Comparison of ENCODE assay signal across 1 fruit fly cellular context in genomic region chr2L:19048912-19049311, dm6.
TF ChIP-seq lines count a peak whose summit lies in the region.

TSS of gene CG10470 (plus strand) at chr2L:19049076.

TF ChIP-seq in whole organism, embryonic, 481 proteins besides CTCF, POLR2A, EP300 and RAD21 (continued from another document and continues in another):
- TF ChIP-seq MTF-1 (GFP tag; optimal IDR thresholded peaks at IDR 0.05; lab: Kevin White, UChicago; ENCODE audit: borderline replicate concordance) (no peak), ham (GFP tag; IDR thresholded peaks at IDR 0.05; lab: Robert Waterston, UW) (no peak), CG6175 (GFP tag; IDR thresholded peaks at IDR 0.05; lab: Robert Waterston, UW) (no peak), Dfd (GFP tag; optimal IDR thresholded peaks at IDR 0.05; lab: Kevin White, UChicago) (no peak), tna (GFP tag; IDR thresholded peaks at IDR 0.05; lab: Robert Waterston, UW; ENCODE audit: partially characterized antibody) (peak; percentile 53), CG14441 (GFP tag; IDR thresholded peaks at IDR 0.05; lab: Robert Waterston, UW) (no peak), luna (GFP tag; optimal IDR thresholded peaks at IDR 0.05; lab: Kevin White, UChicago) (no peak), CG11696 (GFP tag; IDR thresholded peaks at IDR 0.05; lab: Robert Waterston, UW) (no peak), CG6654 (GFP tag; optimal IDR thresholded peaks at IDR 0.05; lab: Kevin White, UChicago) (no peak), CG10543 (GFP tag; optimal IDR thresholded peaks at IDR 0.05; lab: Kevin White, UChicago) (no peak), sens-2 (GFP tag; IDR thresholded peaks at IDR 0.05; lab: Robert Waterston, UW) (no peak), CG3281 (GFP tag; optimal IDR thresholded peaks at IDR 0.05; lab: Kevin White, UChicago) (no peak), aop (GFP tag; IDR thresholded peaks at IDR 0.05; lab: Robert Waterston, UW) (no peak), pita (GFP tag; optimal IDR thresholded peaks at IDR 0.05; lab: Kevin White, UChicago) (no peak), sna (GFP tag; IDR thresholded peaks at IDR 0.05; lab: Robert Waterston, UW; ENCODE audit: partially characterized antibody) (peak; percentile 70), CG16779 (GFP tag; IDR thresholded peaks at IDR 0.05; lab: Robert Waterston, UW) (no peak), CG10462 (GFP tag; optimal IDR thresholded peaks at IDR 0.05; lab: Kevin White, UChicago) (no peak), Mad (GFP tag; optimal IDR thresholded peaks at IDR 0.05; lab: Kevin White, UChicago) (no peak), Side (GFP tag; optimal IDR thresholded peaks at IDR 0.05; lab: Kevin White, UChicago) (no peak), fd96Cb (tag; optimal IDR thresholded peaks at IDR 0.05; lab: Kevin White, UChicago) (no peak), Hsf (GFP tag; optimal IDR thresholded peaks at IDR 0.05; lab: Kevin White, UChicago) (no peak), CG7271 (tag; optimal IDR thresholded peaks at IDR 0.05; lab: Kevin White, UChicago) (no peak), Pdp1 (GFP tag; optimal IDR thresholded peaks at IDR 0.05; lab: Kevin White, UChicago) (peak in 1 of 2 experiments; percentile 49), Dek (tag; optimal IDR thresholded peaks at IDR 0.05; lab: Kevin White, UChicago) (no peak), CG17359 (tag; optimal IDR thresholded peaks at IDR 0.05; lab: Kevin White, UChicago) (peak; percentile 28), BEAF-32 (GFP tag; optimal IDR thresholded peaks at IDR 0.05; lab: Kevin White, UChicago) (peak; percentile 78), CG1647 (GFP tag; optimal IDR thresholded peaks at IDR 0.05; lab: Kevin White, UChicago) (no peak), pb (GFP tag; optimal IDR thresholded peaks at IDR 0.05; lab: Kevin White, UChicago) (no peak), CG1024 (GFP tag; IDR thresholded peaks at IDR 0.05; lab: Robert Waterston, UW) (no peak), tin (GFP tag; optimal IDR thresholded peaks at IDR 0.05; lab: Kevin White, UChicago) (no peak), chinmo (GFP tag; IDR thresholded peaks at IDR 0.05; lab: Robert Waterston, UW; ENCODE audit: partially characterized antibody) (peak; percentile 84; the same call in 2 of the 4 replicates), tup (GFP tag; optimal IDR thresholded peaks at IDR 0.05; lab: Kevin White, UChicago) (no peak), CG12299 (tag; optimal IDR thresholded peaks at IDR 0.05; lab: Kevin White, UChicago) (no peak), Hr51 (GFP tag; optimal IDR thresholded peaks at IDR 0.05; lab: Kevin White, UChicago) (peak in 1 of 2 experiments; percentile 57), CG6689 (GFP tag; IDR thresholded peaks at IDR 0.05; lab: Robert Waterston, UW) (no peak), Taf1 (GFP tag; IDR thresholded peaks at IDR 0.05; lab: Robert Waterston, UW) (no peak), ATbp (GFP tag; optimal IDR thresholded peaks at IDR 0.05; lab: Kevin White, UChicago) (no peak), CG14710 (tag; optimal IDR thresholded peaks at IDR 0.05; lab: Kevin White, UChicago) (peak; percentile 46), CG7839 (tag; optimal IDR thresholded peaks at IDR 0.05; lab: Kevin White, UChicago) (peak; percentile 35), Bteb2 (GFP tag; optimal IDR thresholded peaks at IDR 0.05; lab: Kevin White, UChicago) (no peak), pnt (GFP tag; optimal IDR thresholded peaks at IDR 0.05; lab: Kevin White, UChicago) (no peak), gt (GFP tag; IDR thresholded peaks at IDR 0.05; lab: Robert Waterston, UW) (no peak), H2.0 (GFP tag; IDR thresholded peaks at IDR 0.05; lab: Robert Waterston, UW) (no peak), CG11398 (GFP tag; optimal IDR thresholded peaks at IDR 0.05; lab: Kevin White, UChicago) (no peak), fd102C (GFP tag; optimal IDR thresholded peaks at IDR 0.05; lab: Kevin White, UChicago) (no peak), CG4328 (GFP tag; optimal IDR thresholded peaks at IDR 0.05; lab: Kevin White, UChicago) (no peak), CG30431 (GFP tag; optimal IDR thresholded peaks at IDR 0.05; lab: Kevin White, UChicago) (no peak), ato (GFP tag; IDR thresholded peaks at IDR 0.05; lab: Robert Waterston, UW; ENCODE audit: partially characterized antibody) (peak; percentile 71), HmgZ (tag; optimal IDR thresholded peaks at IDR 0.05; lab: Kevin White, UChicago) (no peak), CG34422 (GFP tag; IDR thresholded peaks at IDR 0.05; lab: Robert Waterston, UW) (no peak), CG12769 (tag; optimal IDR thresholded peaks at IDR 0.05; lab: Kevin White, UChicago) (no peak), Asciz (GFP tag; optimal IDR thresholded peaks at IDR 0.05; lab: Kevin White, UChicago) (no peak), pfk (GFP tag; optimal IDR thresholded peaks at IDR 0.05; lab: Kevin White, UChicago) (no peak), CoRest (tag; optimal IDR thresholded peaks at IDR 0.05; lab: Kevin White, UChicago) (peak; percentile 34), CG15696 (tag; optimal IDR thresholded peaks at IDR 0.05; lab: Kevin White, UChicago) (no peak), CG11695 (GFP tag; IDR thresholded peaks at IDR 0.05; lab: Robert Waterston, UW) (no peak), Ssrp (tag; optimal IDR thresholded peaks at IDR 0.05; lab: Kevin White, UChicago) (no peak), tap (tag; optimal IDR thresholded peaks at IDR 0.05; lab: Kevin White, UChicago) (no peak), CG7357 (GFP tag; IDR thresholded peaks at IDR 0.05; lab: Robert Waterston, UW) (no peak), seq (GFP tag; IDR thresholded peaks at IDR 0.05; lab: Robert Waterston, UW) (no peak), BtbVII (GFP tag; optimal IDR thresholded peaks at IDR 0.05; lab: Kevin White, UChicago) (no peak), phol (tag; optimal IDR thresholded peaks at IDR 0.05; lab: Kevin White, UChicago) (peak; percentile 43), Fer3 (tag; optimal IDR thresholded peaks at IDR 0.05; lab: Kevin White, UChicago) (peak; percentile 28), CG17912 (GFP tag; optimal IDR thresholded peaks at IDR 0.05; lab: Kevin White, UChicago) (no peak), CG7786 (GFP tag; optimal IDR thresholded peaks at IDR 0.05; lab: Kevin White, UChicago) (no peak), br (optimal IDR thresholded peaks at IDR 0.05; lab: Kevin White, UChicago) (no peak), salm (tag; optimal IDR thresholded peaks at IDR 0.05; lab: Kevin White, UChicago) (no peak), CG4820 (GFP tag; optimal IDR thresholded peaks at IDR 0.05; lab: Kevin White, UChicago) (no peak), Eip74EF (GFP tag; optimal IDR thresholded peaks at IDR 0.05; lab: Kevin White, UChicago) (no peak), wek (GFP tag; optimal IDR thresholded peaks at IDR 0.05; lab: Kevin White, UChicago) (peak; percentile 96), psq (GFP tag; optimal IDR thresholded peaks at IDR 0.05; lab: Kevin White, UChicago) (no peak), MBD-R2 (GFP tag; IDR thresholded peaks at IDR 0.05; lab: Robert Waterston, UW) (peak; percentile 56; the same call in 1 of the 2 replicates), bcd (GFP tag; optimal IDR thresholded peaks at IDR 0.05; lab: Kevin White, UChicago) (no peak), ERR (GFP tag; optimal IDR thresholded peaks at IDR 0.05; lab: Kevin White, UChicago) (no peak), CG14014 (GFP tag; IDR thresholded peaks at IDR 0.05; lab: Robert Waterston, UW) (no peak), gfzf (GFP tag; optimal IDR thresholded peaks at IDR 0.05; lab: Kevin White, UChicago) (no peak), CG18262 (tag; optimal IDR thresholded peaks at IDR 0.05; lab: Kevin White, UChicago) (peak; percentile 49), Rfx (GFP tag; IDR thresholded peaks at IDR 0.05; lab: Robert Waterston, UW) (no peak), nerfin-2 (GFP tag; IDR thresholded peaks at IDR 0.05; lab: Robert Waterston, UW; ENCODE audit: partially characterized antibody) (peak; percentile 80), CG4424 (GFP tag; optimal IDR thresholded peaks at IDR 0.05; lab: Kevin White, UChicago) (no peak), hth (optimal IDR thresholded peaks at IDR 0.05; lab: Kevin White, UChicago) (no peak), CG13296 (GFP tag; optimal IDR thresholded peaks at IDR 0.05; lab: Kevin White, UChicago) (no peak), tll (GFP tag; optimal IDR thresholded peaks at IDR 0.05; lab: Kevin White, UChicago) (no peak), CG7928 (GFP tag; optimal IDR thresholded peaks at IDR 0.05; lab: Kevin White, UChicago) (no peak), fu2 (GFP tag; optimal IDR thresholded peaks at IDR 0.05; lab: Kevin White, UChicago) (no peak), Dip2 (GFP tag; IDR thresholded peaks at IDR 0.05; lab: Robert Waterston, UW) (no peak), CG2116 (GFP tag; optimal IDR thresholded peaks at IDR 0.05; lab: Kevin White, UChicago) (peak; percentile 68), PHDP (tag; optimal IDR thresholded peaks at IDR 0.05; lab: Kevin White, UChicago) (peak; percentile 50), CG11504 (tag; optimal IDR thresholded peaks at IDR 0.05; lab: Kevin White, UChicago) (peak; percentile 55), TFAM (GFP tag; optimal IDR thresholded peaks at IDR 0.05; lab: Kevin White, UChicago) (no peak), mirr (GFP tag; optimal IDR thresholded peaks at IDR 0.05; lab: Kevin White, UChicago) (no peak), dpn (GFP tag; optimal IDR thresholded peaks at IDR 0.05; lab: Kevin White, UChicago) (no peak), cad (GFP tag; optimal IDR thresholded peaks at IDR 0.05; lab: Kevin White, UChicago) (no peak), sug (tag; optimal IDR thresholded peaks at IDR 0.05; lab: Kevin White, UChicago) (peak; percentile 15), CG9797 (GFP tag; optimal IDR thresholded peaks at IDR 0.05; lab: Kevin White, UChicago) (no peak), CG2678 (tag; optimal IDR thresholded peaks at IDR 0.05; lab: Kevin White, UChicago) (peak; percentile 45), sim (GFP tag; IDR thresholded peaks at IDR 0.05; lab: Robert Waterston, UW) (no peak), kah (GFP tag; optimal IDR thresholded peaks at IDR 0.05; lab: Kevin White, UChicago) (no peak), cwo (GFP tag; optimal IDR thresholded peaks at IDR 0.05; lab: Kevin White, UChicago) (no peak), HLH54F (GFP tag; optimal IDR thresholded peaks at IDR 0.05; lab: Kevin White, UChicago) (no peak), CG2202 (tag; optimal IDR thresholded peaks at IDR 0.05; lab: Kevin White, UChicago) (no peak), CG12071 (GFP tag; optimal IDR thresholded peaks at IDR 0.05; lab: Kevin White, UChicago) (no peak), Dip3 (GFP tag; optimal IDR thresholded peaks at IDR 0.05; lab: Kevin White, UChicago) (no peak), Deaf1 (tag; optimal IDR thresholded peaks at IDR 0.05; lab: Kevin White, UChicago) (no peak), CG15011 (GFP tag; optimal IDR thresholded peaks at IDR 0.05; lab: Kevin White, UChicago) (no peak), CG2889 (GFP tag; IDR thresholded peaks at IDR 0.05; lab: Robert Waterston, UW) (no peak), zen (tag; optimal IDR thresholded peaks at IDR 0.05; lab: Kevin White, UChicago) (peak; percentile 51), bowl (GFP tag; IDR thresholded peaks at IDR 0.05; lab: Robert Waterston, UW) (no peak), inv (GFP tag; IDR thresholded peaks at IDR 0.05; lab: Robert Waterston, UW; ENCODE audit: partially characterized antibody) (peak; percentile 72), slou (GFP tag; optimal IDR thresholded peaks at IDR 0.05; lab: Kevin White, UChicago) (no peak), CG4617 (GFP tag; optimal IDR thresholded peaks at IDR 0.05; lab: Kevin White, UChicago; ENCODE audit: borderline replicate concordance) (peak; percentile 51), CG10979 (tag; optimal IDR thresholded peaks at IDR 0.05; lab: Kevin White, UChicago) (peak; percentile 22), CG18599 (GFP tag; optimal IDR thresholded peaks at IDR 0.05; lab: Kevin White, UChicago) (no peak), dan (GFP tag; IDR thresholded peaks at IDR 0.05; lab: Robert Waterston, UW) (no peak), CG6791 (GFP tag; IDR thresholded peaks at IDR 0.05; lab: Robert Waterston, UW; ENCODE audit: partially characterized antibody) (peak; percentile 89), sima (GFP tag; optimal IDR thresholded peaks at IDR 0.05; lab: Kevin White, UChicago) (no peak), CG1792 (GFP tag; optimal IDR thresholded peaks at IDR 0.05; lab: Kevin White, UChicago) (no peak), nom (GFP tag; optimal IDR thresholded peaks at IDR 0.05; lab: Kevin White, UChicago) (no peak), CG10431 (GFP tag; optimal IDR thresholded peaks at IDR 0.05; lab: Kevin White, UChicago) (no peak), CG5180 (GFP tag; optimal IDR thresholded peaks at IDR 0.05; lab: Kevin White, UChicago) (no peak), zfh1 (GFP tag; IDR thresholded peaks at IDR 0.05; lab: Robert Waterston, UW) (no peak), CG7556 (GFP tag; optimal IDR thresholded peaks at IDR 0.05; lab: Kevin White, UChicago) (no peak), kni (GFP tag; optimal IDR thresholded peaks at IDR 0.05; lab: Kevin White, UChicago) (no peak), mam (GFP tag; optimal IDR thresholded peaks at IDR 0.05; lab: Kevin White, UChicago) (no peak), Awh (GFP tag; IDR thresholded peaks at IDR 0.05; lab: Robert Waterston, UW) (no peak), CG4854 (GFP tag; optimal IDR thresholded peaks at IDR 0.05; lab: Kevin White, UChicago) (no peak), hb (GFP tag; IDR thresholded peaks at IDR 0.05; lab: Robert Waterston, UW; ENCODE audit: partially characterized antibody) (peak; percentile 75), tx (GFP tag; optimal IDR thresholded peaks at IDR 0.05; lab: Kevin White, UChicago) (no peak), CG3995 (GFP tag; optimal IDR thresholded peaks at IDR 0.05; lab: Kevin White, UChicago) (no peak), CG10274 (GFP tag; optimal IDR thresholded peaks at IDR 0.05; lab: Kevin White, UChicago) (no peak), D19A (tag; optimal IDR thresholded peaks at IDR 0.05; lab: Kevin White, UChicago) (peak; percentile 36), mld (GFP tag; IDR thresholded peaks at IDR 0.05; lab: Robert Waterston, UW; ENCODE audit: partially characterized antibody) (peak; percentile 11; the same call in 1 of the 3 replicates), Dp (GFP tag; optimal IDR thresholded peaks at IDR 0.05; lab: Kevin White, UChicago) (no peak), her (GFP tag; optimal IDR thresholded peaks at IDR 0.05; lab: Kevin White, UChicago) (no peak), B-H1 (GFP tag; IDR thresholded peaks at IDR 0.05; lab: Robert Waterston, UW) (no peak), CG32532 (GFP tag; IDR thresholded peaks at IDR 0.05; lab: Robert Waterston, UW) (peak; percentile 41; the same call in 1 of the 2 replicates), vvl (GFP tag; IDR thresholded peaks at IDR 0.05; lab: Robert Waterston, UW) (peak; percentile 53; the same call in 1 of the 2 replicates), Ets97D (GFP tag; optimal IDR thresholded peaks at IDR 0.05; lab: Kevin White, UChicago) (no peak)
